Worm (Caenorhabditis elegans) whole organism, midembryonic: ENCODE data around the gene ssq-2.

ENCODE experiments used
- flt-1 ChIP-seq: fragments of 200-800 bp; sonication (Bioruptor generic); IDR thresholded peaks from 2 replicates; pipeline ENCODE4 v1.3.6; 2022; ENCODE audit warnings: missing genetic modification characterization, missing compliant biosample characterization
- klf-2 ChIP-seq: fragments of 200-800 bp; sonication (Bioruptor generic); conservative IDR thresholded peaks from 2 replicates; pipeline ENCODE4 v1.3.6; 2022; ENCODE audit warnings: missing genetic modification reagents, missing genetic modification characterization, missing compliant biosample characterization
- med-1 ChIP-seq: sonication (generic microtip); optimal IDR thresholded peaks from 2 replicates; lab custom pipeline; 2017; ENCODE audit warnings: missing genetic modification characterization, mild to moderate bottlenecking, missing compliant biosample characterization, antibody characterized with exemption, missing genetic modification reagents; ENCODE audit not compliant: insufficient read depth
- ref-1 ChIP-seq: fragments of 200-800 bp; sonication (Bioruptor generic); conservative IDR thresholded peaks from 2 replicates; pipeline ENCODE4 v1.3.6; 2022; ENCODE audit warnings: missing genetic modification reagents, missing genetic modification characterization, missing compliant biosample characterization
- ztf-29 ChIP-seq: fragments of 200-800 bp; sonication (Bioruptor generic); IDR thresholded peaks from 2 replicates; pipeline ENCODE4 v1.3.6; 2022; ENCODE audit warnings: missing genetic modification reagents, missing genetic modification characterization, missing compliant biosample characterization

- TF ChIP-seq ref-1 (GFP tag; lab: Robert Waterston, UW) (no peak), med-1 (GFP tag; lab: Kevin White, UChicago) (no peak), ztf-29 (GFP tag; lab: Robert Waterston, UW) (no peak), flt-1 (GFP tag; lab: Robert Waterston, UW) (no peak), klf-2 (GFP tag; lab: Robert Waterston, UW) (no peak)
Observed at ce11 chrIV:5031346-5031745, 35.4 kb downstream of the ssq-2 start.
